Fruit fly (Drosophila melanogaster): ENCODE measurements around the gene Fkbp39.

Gene Fkbp39

dm6 chr3R:15366839-15367238 is 33.9 kb upstream of the Fkbp39 start (continued):
- no peak for TF ChIP-seq CG17568 (GFP tag; optimal IDR thresholded peaks at IDR 0.05)
- TF ChIP-seq CG14710 (tag; optimal IDR thresholded peaks at IDR 0.05) = peak; percentile 23
- no peak for TF ChIP-seq zen (tag; optimal IDR thresholded peaks at IDR 0.05)
- TF ChIP-seq ap (GFP tag; IDR thresholded peaks at IDR 0.05) = no peak
- TF ChIP-seq danr (GFP tag; IDR thresholded peaks at IDR 0.05) = no peak
- no peak for TF ChIP-seq scrt (GFP tag; optimal IDR thresholded peaks at IDR 0.05)
- TF ChIP-seq caup (GFP tag; optimal IDR thresholded peaks at IDR 0.05; ENCODE audit: severe bottlenecking) = no peak
- TF ChIP-seq amos (GFP tag; IDR thresholded peaks at IDR 0.05; ENCODE audit: partially characterized antibody) = no peak
- TF ChIP-seq Atf6 (GFP tag; IDR thresholded peaks at IDR 0.05) = 0 out of 2 replicates have a peak, but pooled peaks have one; percentile 10
- TF ChIP-seq D (optimal IDR thresholded peaks at IDR 0.05) = no peak
- TF ChIP-seq D (GFP tag; optimal IDR thresholded peaks at IDR 0.05) = no peak
- no peak for TF ChIP-seq Hr39 (optimal IDR thresholded peaks at IDR 0.05)
- no peak for TF ChIP-seq Eip74EF (GFP tag; optimal IDR thresholded peaks at IDR 0.05)
- TF ChIP-seq ara (GFP tag; IDR thresholded peaks at IDR 0.05) = no peak
- TF ChIP-seq nom (GFP tag; optimal IDR thresholded peaks at IDR 0.05) = no peak
- TF ChIP-seq run (tag; optimal IDR thresholded peaks at IDR 0.05) = no peak
- no peak for TF ChIP-seq Abd-B (GFP tag; optimal IDR thresholded peaks at IDR 0.05)
- no peak for TF ChIP-seq Mad (GFP tag; optimal IDR thresholded peaks at IDR 0.05)
- no peak for TF ChIP-seq tx (GFP tag; optimal IDR thresholded peaks at IDR 0.05)
- TF ChIP-seq CG18476 (GFP tag; optimal IDR thresholded peaks at IDR 0.05) = peak; percentile 4
- no peak for TF ChIP-seq CG4617 (GFP tag; optimal IDR thresholded peaks at IDR 0.05; ENCODE audit: borderline replicate concordance)
- no peak for TF ChIP-seq kni (GFP tag; optimal IDR thresholded peaks at IDR 0.05)
- peak; percentile 37 for TF ChIP-seq CG10209 (GFP tag; optimal IDR thresholded peaks at IDR 0.05)
- TF ChIP-seq crp (GFP tag; optimal IDR thresholded peaks at IDR 0.05) = no peak
- TF ChIP-seq org-1 (GFP tag; optimal IDR thresholded peaks at IDR 0.05) = no peak
- TF ChIP-seq Asciz (GFP tag; optimal IDR thresholded peaks at IDR 0.05) = no peak
- no peak for TF ChIP-seq CG42726 (GFP tag; IDR thresholded peaks at IDR 0.05; ENCODE audit: partially characterized antibody)
- no peak for TF ChIP-seq insv (GFP tag; optimal IDR thresholded peaks at IDR 0.05)
- no peak for TF ChIP-seq Tbp (GFP tag; optimal IDR thresholded peaks at IDR 0.05)
- TF ChIP-seq HLHmδ (GFP tag; optimal IDR thresholded peaks at IDR 0.05) = no peak
- TF ChIP-seq CG15011 (GFP tag; optimal IDR thresholded peaks at IDR 0.05) = no peak
- peak in 1 of 2 experiments; percentile 62 for TF ChIP-seq bsh (GFP tag; optimal IDR thresholded peaks at IDR 0.05)
- no peak for TF ChIP-seq hkb (optimal IDR thresholded peaks at IDR 0.05)
- peak; percentile 63 for TF ChIP-seq hkb (GFP tag; IDR thresholded peaks at IDR 0.05)
- TF ChIP-seq NK7.1 (GFP tag; optimal IDR thresholded peaks at IDR 0.05) = no peak
- no peak for TF ChIP-seq CG11093 (GFP tag; IDR thresholded peaks at IDR 0.05)
- no peak for TF ChIP-seq Scr (GFP tag; IDR thresholded peaks at IDR 0.05; ENCODE audit: partially characterized antibody)
- no peak for TF ChIP-seq sug (tag; optimal IDR thresholded peaks at IDR 0.05)
- no peak; the same call in 1 of the 2 replicates for TF ChIP-seq CG3847 (GFP tag; IDR thresholded peaks at IDR 0.05)
- TF ChIP-seq CG10274 (GFP tag; optimal IDR thresholded peaks at IDR 0.05) = no peak
- no peak for TF ChIP-seq Ravus (GFP tag; IDR thresholded peaks at IDR 0.05)
- TF ChIP-seq CG2202 (tag; optimal IDR thresholded peaks at IDR 0.05) = no peak
- TF ChIP-seq Hr51 (GFP tag; optimal IDR thresholded peaks at IDR 0.05) = no peak
- no peak for TF ChIP-seq maf-S (GFP tag; optimal IDR thresholded peaks at IDR 0.05)
- no peak for TF ChIP-seq eyg (GFP tag; optimal IDR thresholded peaks at IDR 0.05)
- TF ChIP-seq kah (GFP tag; optimal IDR thresholded peaks at IDR 0.05) = no peak
- TF ChIP-seq CoRest (tag; optimal IDR thresholded peaks at IDR 0.05) = no peak
- no peak for TF ChIP-seq CG4820 (GFP tag; optimal IDR thresholded peaks at IDR 0.05)
- TF ChIP-seq shn (GFP tag; optimal IDR thresholded peaks at IDR 0.05) = no peak
- TF ChIP-seq Dek (tag; optimal IDR thresholded peaks at IDR 0.05) = no peak
- no peak for TF ChIP-seq CG12104 (GFP tag; optimal IDR thresholded peaks at IDR 0.05)

Measured in whole organism, embryonic.